Worm (Caenorhabditis elegans): Measurements from ENCODE around the gene C45B2.8.
A peak's percentile ranks its signal among the peaks of the same experiment; 100 is the strongest.

Gene C45B2.8

ce11 chrX:6112817-6113216, 25.0 kb downstream of the C45B2.8 start, which contains the start of gene prx-3:
TSS of gene prx-3 (minus strand) at chrX:6112917.
- TF ChIP-seq F26F4.8 (GFP tag; conservative IDR thresholded peaks at IDR 0.05) (no peak), dmd-9 (GFP tag; IDR thresholded peaks at IDR 0.05) (no peak), lim-7 (GFP tag; IDR thresholded peaks at IDR 0.05) (no peak), snpc-4 (tag; optimal IDR thresholded peaks at IDR 0.05) (no peak), dve-1 (tag; optimal IDR thresholded peaks at IDR 0.05; ENCODE audit: insufficient read depth) (peak; percentile 37), daf-16 (GFP tag; optimal IDR thresholded peaks at IDR 0.05) (no peak), daf-16 (tag; optimal IDR thresholded peaks at IDR 0.05) (peak; percentile 43), mdt-29 (GFP tag; IDR thresholded peaks at IDR 0.05) (no peak), duxl-1 (tag; optimal IDR thresholded peaks at IDR 0.05; ENCODE audit: poor library complexity) (no peak), tra-1 (GFP tag; IDR thresholded peaks at IDR 0.05) (no peak), spr-3 (GFP tag; optimal IDR thresholded peaks at IDR 0.05) (no peak), daf-12 (tag; optimal IDR thresholded peaks at IDR 0.05) (no peak), ZK337.2 (GFP tag; IDR thresholded peaks at IDR 0.05) (no peak), nhr-42 (GFP tag; IDR thresholded peaks at IDR 0.05) (no peak), zfp-2 (tag; optimal IDR thresholded peaks at IDR 0.05) (no peak), nhr-28 (tag; optimal IDR thresholded peaks at IDR 0.05) (peak; percentile 5)

ce11 chrX:6115502-6115901, 27.7 kb downstream of the C45B2.8 start, which contains the start of gene C15H9.3:
TSS of gene C15H9.3 (plus strand) at chrX:6115802.
- TF ChIP-seq egl-27 (tag; optimal IDR thresholded peaks at IDR 0.05) (no peak), unc-62 (GFP tag; optimal IDR thresholded peaks at IDR 0.05 in 1 of 2) (peak in 1 of 2 experiments; percentile 72), unc-62 (tag; optimal IDR thresholded peaks at IDR 0.05) (no peak), spr-1 (tag; optimal IDR thresholded peaks at IDR 0.05) (no peak), daf-12 (tag; optimal IDR thresholded peaks at IDR 0.05) (no peak)

- TF ChIP-seq nhr-28 (tag; optimal IDR thresholded peaks at IDR 0.05): peak; percentile 9
- TF ChIP-seq hlh-11 (tag; optimal IDR thresholded peaks at IDR 0.05): peak; percentile 19
- peak; percentile 82 for TF ChIP-seq pqm-1 (tag; optimal IDR thresholded peaks at IDR 0.05)
- no peak for TF ChIP-seq rbr-2 (tag; optimal IDR thresholded peaks at IDR 0.05)
- TF ChIP-seq egl-43 (GFP tag; IDR thresholded peaks at IDR 0.05): no peak
- peak; percentile 40; the same call in 1 of the 2 replicates for TF ChIP-seq dmd-6 (GFP tag; IDR thresholded peaks at IDR 0.05)
- TF ChIP-seq mxl-3 (GFP tag; optimal IDR thresholded peaks at IDR 0.05): peak; percentile 30
- TF ChIP-seq lsy-2 (tag; optimal IDR thresholded peaks at IDR 0.05): no peak
- no peak for TF ChIP-seq daf-16 (GFP tag; optimal IDR thresholded peaks at IDR 0.05)
- peak; percentile 79 for TF ChIP-seq daf-16 (tag; optimal IDR thresholded peaks at IDR 0.05)
Measured at ce11 chrX:6118086-6118825, 30.5 kb downstream of the C45B2.8 start, which contains the start of gene C15H9.2. TSS of gene C15H9.2 (plus strand) at chrX:6118526.

ce11 chrX:6121279-6121678, 33.5 kb downstream of the C45B2.8 start:
- TF ChIP-seq set-16 (GFP tag; IDR thresholded peaks at IDR 0.05) (no peak), zfp-3 (GFP tag; conservative IDR thresholded peaks at IDR 0.05) (no peak), ZK337.2 (GFP tag; IDR thresholded peaks at IDR 0.05) (no peak), pqm-1 (tag; optimal IDR thresholded peaks at IDR 0.05) (peak; percentile 2), daf-16 (GFP tag; optimal IDR thresholded peaks at IDR 0.05) (no peak), daf-16 (tag; optimal IDR thresholded peaks at IDR 0.05) (peak; percentile 97), Y48G9A.11 (GFP tag; IDR thresholded peaks at IDR 0.05) (no peak), nhr-77 (tag; optimal IDR thresholded peaks at IDR 0.05) (peak; percentile 38), dve-1 (tag; optimal IDR thresholded peaks at IDR 0.05; ENCODE audit: insufficient read depth) (peak; percentile 31), ceh-44 (GFP tag; IDR thresholded peaks at IDR 0.05) (no peak), nhr-28 (tag; optimal IDR thresholded peaks at IDR 0.05) (peak; percentile 25)

ce11 chrX:6122026-6122425, 34.2 kb downstream of the C45B2.8 start, which contains the start of gene nnt-1:
TSS of gene nnt-1 (plus strand) at chrX:6122311.
- peak; percentile 37 for TF ChIP-seq nhr-28 (tag; optimal IDR thresholded peaks at IDR 0.05)
- TF ChIP-seq hlh-30 (tag; optimal IDR thresholded peaks at IDR 0.05; ENCODE audit: insufficient read depth): peak; percentile 56
- no peak for TF ChIP-seq duxl-1 (tag; optimal IDR thresholded peaks at IDR 0.05; ENCODE audit: poor library complexity)
- TF ChIP-seq hif-1 (tag; optimal IDR thresholded peaks at IDR 0.05): no peak
- peak in 1 of 2 experiments; percentile 9 for TF ChIP-seq mdl-1 (tag; optimal IDR thresholded peaks at IDR 0.05)
- no peak for TF ChIP-seq ceh-32 (tag; optimal IDR thresholded peaks at IDR 0.05; ENCODE audit: poor library complexity)
- no peak for TF ChIP-seq daf-19 (GFP tag; conservative IDR thresholded peaks at IDR 0.05)
- TF ChIP-seq dmd-6 (GFP tag; IDR thresholded peaks at IDR 0.05): peak; percentile 28; the same call in 1 of the 2 replicates
- TF ChIP-seq daf-16 (GFP tag; optimal IDR thresholded peaks at IDR 0.05): no peak
- TF ChIP-seq daf-16 (tag; optimal IDR thresholded peaks at IDR 0.05): peak; percentile 78
